Worm (Caenorhabditis elegans): ENCODE results near the gene C49G7.13.

The C49G7.13 gene

ce11 chrV:4024777-4025176 lies 11.1 kb upstream of the C49G7.13 start, which contains the start of gene K09D9.1:
K09D9.1 (plus strand) TSS chrV:4025047.
- no peak for TF ChIP-seq lim-6 (tag; optimal IDR thresholded peaks at IDR 0.05)
- TF ChIP-seq dve-1 (tag; optimal IDR thresholded peaks at IDR 0.05), result no peak
- no peak for TF ChIP-seq F13H6.1 (tag; optimal IDR thresholded peaks at IDR 0.05)
- no peak for TF ChIP-seq ceh-31 (tag; optimal IDR thresholded peaks at IDR 0.05)
- no peak for TF ChIP-seq fkh-6 (tag; optimal IDR thresholded peaks at IDR 0.05)
- TF ChIP-seq ceh-48 (tag; optimal IDR thresholded peaks at IDR 0.05), result no peak
- TF ChIP-seq ztf-16 (tag; optimal IDR thresholded peaks at IDR 0.05), result no peak
- no peak for TF ChIP-seq ahr-1 (tag; optimal IDR thresholded peaks at IDR 0.05)
- no peak for TF ChIP-seq pax-1 (tag; optimal IDR thresholded peaks at IDR 0.05)
- no peak for TF ChIP-seq unc-42 (tag; optimal IDR thresholded peaks at IDR 0.05)
- no peak for TF ChIP-seq nhr-11 (tag; optimal IDR thresholded peaks at IDR 0.05)

- TF ChIP-seq ceh-24 (tag; optimal IDR thresholded peaks at IDR 0.05) (no peak), nhr-232 (tag; optimal IDR thresholded peaks at IDR 0.05) (no peak), elt-2 (tag; optimal IDR thresholded peaks at IDR 0.05) (no peak), zip-5 (tag; optimal IDR thresholded peaks at IDR 0.05) (no peak), ceh-2 (tag; optimal IDR thresholded peaks at IDR 0.05) (no peak), unc-42 (tag; optimal IDR thresholded peaks at IDR 0.05) (peak; percentile 3), hlh-6 (tag; optimal IDR thresholded peaks at IDR 0.05) (no peak), Y22D7AL.16 (tag; optimal IDR thresholded peaks at IDR 0.05) (no peak), ceh-45 (GFP tag; IDR thresholded peaks at IDR 0.05) (no peak), fkh-6 (tag; optimal IDR thresholded peaks at IDR 0.05) (no peak), dve-1 (tag; optimal IDR thresholded peaks at IDR 0.05) (no peak), pros-1 (tag; optimal IDR thresholded peaks at IDR 0.05) (no peak), gmeb-2 (tag; optimal IDR thresholded peaks at IDR 0.05) (no peak), ceh-22 (tag; optimal IDR thresholded peaks at IDR 0.05) (no peak), ceh-30 (tag; optimal IDR thresholded peaks at IDR 0.05) (no peak), ceh-9 (tag; optimal IDR thresholded peaks at IDR 0.05) (no peak), npax-4 (tag; optimal IDR thresholded peaks at IDR 0.05) (no peak), ahr-1 (tag; optimal IDR thresholded peaks at IDR 0.05) (no peak), pha-4 (tag; optimal IDR thresholded peaks at IDR 0.05) (no peak), odd-2 (tag; optimal IDR thresholded peaks at IDR 0.05) (no peak), ceh-31 (tag; optimal IDR thresholded peaks at IDR 0.05) (peak; percentile 31), sox-4 (tag; optimal IDR thresholded peaks at IDR 0.05) (no peak), ceh-48 (tag; optimal IDR thresholded peaks at IDR 0.05) (no peak), ceh-19 (GFP tag; optimal IDR thresholded peaks at IDR 0.05) (no peak), hlh-8 (tag; optimal IDR thresholded peaks at IDR 0.05) (no peak), fkh-10 (GFP tag; optimal IDR thresholded peaks at IDR 0.05) (no peak), C08G9.2 (tag; optimal IDR thresholded peaks at IDR 0.05) (no peak), ets-4 (tag; optimal IDR thresholded peaks at IDR 0.05) (no peak), K02D7.2 (tag; optimal IDR thresholded peaks at IDR 0.05) (no peak), T23F11.4 (GFP tag; optimal IDR thresholded peaks at IDR 0.05) (no peak), nfya-1 (tag; optimal IDR thresholded peaks at IDR 0.05) (peak; percentile 49), ref-2 (tag; optimal IDR thresholded peaks at IDR 0.05) (peak; percentile 60), ttx-3 (tag; optimal IDR thresholded peaks at IDR 0.05) (no peak), mec-3 (tag; optimal IDR thresholded peaks at IDR 0.05; ENCODE audit: borderline replicate concordance) (no peak), sdc-2 (tag; optimal IDR thresholded peaks at IDR 0.05) (no peak)
These were observed 6.3 kb upstream of the C49G7.13 start for ce11 chrV:4029627-4030026.

DNA sequence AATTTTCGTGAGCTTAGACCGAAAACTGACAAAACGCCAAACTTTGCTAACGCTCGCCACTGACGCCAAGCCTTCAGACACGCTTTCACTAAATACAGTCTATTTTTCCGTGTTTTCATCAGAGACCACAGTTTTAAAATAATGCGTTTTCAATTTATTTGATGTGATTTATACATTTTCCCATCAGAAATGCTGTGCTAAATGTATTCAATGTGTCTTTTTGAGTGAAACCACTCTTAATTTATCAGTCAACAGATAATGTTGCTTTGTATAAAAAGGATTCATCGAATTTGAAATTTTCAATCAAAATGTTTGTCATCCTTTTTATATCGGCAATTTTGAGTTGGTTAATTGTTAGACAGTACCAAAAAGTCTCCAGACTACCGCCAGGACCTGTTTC lies 4.6 kb upstream of the C49G7.13 start, which contains the start of gene cyp-35A4:
Gene cyp-35A4, plus strand, starts transcription at position 301 of the 400 bp plus-strand sequence.
- TF ChIP-seq mec-3 (tag; optimal IDR thresholded peaks at IDR 0.05; ENCODE audit: borderline replicate concordance), result no peak
- no peak for TF ChIP-seq K09A11.1 (tag; optimal IDR thresholded peaks at IDR 0.05; ENCODE audit: insufficient read depth)
- TF ChIP-seq sox-2 (GFP tag; IDR thresholded peaks at IDR 0.05), result no peak
